Worm (Caenorhabditis elegans) whole organism, mixed stage, embryonic: ENCODE results near the gene oac-41.

ENCODE experiments used
- M03D4.4 ChIP-seq: sonication (generic microtip); optimal IDR thresholded peaks from 2 replicates; lab custom pipeline; 2017; ENCODE audit warnings: mild to moderate bottlenecking, missing genetic modification characterization, missing compliant biosample characterization
- bed-3 ChIP-seq: fragments of 200-800 bp; sonication (Bioruptor generic); optimal IDR thresholded peaks from 3 replicates; lab custom pipeline; 2018; ENCODE audit warnings: mild to moderate bottlenecking, missing genetic modification characterization, moderate library complexity, missing compliant biosample characterization
- ceh-39 ChIP-seq: fragments of 150-350 bp; optimal IDR thresholded peaks from 2 replicates; lab custom pipeline; 2014; ENCODE audit warnings: missing biosample characterization, missing genetic modification characterization
- ceh-83 ChIP-seq: fragments of 200-800 bp; sonication (Bioruptor generic); optimal IDR thresholded peaks from 2 replicates; lab custom pipeline; 2018; ENCODE audit warnings: mild to moderate bottlenecking, missing genetic modification characterization, missing compliant biosample characterization
- ces-1 ChIP-seq: fragments of 150-350 bp; optimal IDR thresholded peaks from 2 replicates; lab custom pipeline; 2014; ENCODE audit warnings: missing biosample characterization, missing genetic modification reagents, missing genetic modification characterization
- cnd-1 ChIP-seq: fragments of 200-800 bp; sonication (Bioruptor generic); optimal IDR thresholded peaks from 2 replicates; lab custom pipeline; 2018; ENCODE audit warnings: mild to moderate bottlenecking, missing genetic modification characterization, missing compliant biosample characterization
- drap-1 ChIP-seq: fragments of 200-800 bp; sonication (Bioruptor generic); optimal IDR thresholded peaks from 3 replicates; lab custom pipeline; 2018; ENCODE audit warnings: mild to moderate bottlenecking, missing genetic modification characterization, missing compliant biosample characterization
- elt-1 ChIP-seq: sonication (generic microtip); optimal IDR thresholded peaks from 2 replicates; lab custom pipeline; 2017; ENCODE audit warnings: missing genetic modification characterization, mild to moderate bottlenecking, missing compliant biosample characterization, antibody characterized with exemption, moderate library complexity, borderline replicate concordance; ENCODE audit not compliant: insufficient read depth
- elt-3 ChIP-seq: fragments of 150-350 bp; optimal IDR thresholded peaks from 2 replicates; lab custom pipeline; 2014; ENCODE audit warnings: missing biosample characterization, missing genetic modification characterization
- flh-1 ChIP-seq: fragments of 200-800 bp; sonication (Bioruptor generic); optimal IDR thresholded peaks from 2 replicates; lab custom pipeline; 2018; ENCODE audit warnings: mild to moderate bottlenecking, missing genetic modification characterization, moderate library complexity, missing compliant biosample characterization
- hlh-1 ChIP-seq: fragments of 150-350 bp; optimal IDR thresholded peaks from 2 replicates; lab custom pipeline; 2014; ENCODE audit warnings: missing biosample characterization, missing genetic modification reagents, missing genetic modification characterization
- lin-13 ChIP-seq: fragments of 150-350 bp; optimal IDR thresholded peaks from 2 replicates; lab custom pipeline; 2014; ENCODE audit warnings: missing biosample characterization, missing genetic modification characterization
- lin-32 ChIP-seq: fragments of 200-800 bp; sonication (Bioruptor generic); optimal IDR thresholded peaks from 2 replicates; lab custom pipeline; 2018; ENCODE audit warnings: mild to moderate bottlenecking, missing genetic modification characterization, missing compliant biosample characterization
- lsy-2 ChIP-seq: fragments of 150-350 bp; optimal IDR thresholded peaks from 2 replicates; lab custom pipeline; 2014; ENCODE audit warnings: missing biosample characterization, missing genetic modification characterization
- mab-5 ChIP-seq: fragments of 150-350 bp; optimal IDR thresholded peaks from 2 replicates; lab custom pipeline; 2014; ENCODE audit warnings: missing biosample characterization, missing genetic modification characterization
- mep-1 ChIP-seq: fragments of 150-350 bp; optimal IDR thresholded peaks from 2 replicates; lab custom pipeline; 2017; ENCODE audit warnings: missing biosample characterization, missing genetic modification reagents, missing genetic modification characterization, inconsistent platforms
- mls-2 ChIP-seq: sonication (generic microtip); optimal IDR thresholded peaks from 2 replicates; lab custom pipeline; 2016; ENCODE audit warnings: mild to moderate bottlenecking, missing genetic modification characterization, moderate library complexity, missing compliant biosample characterization
- nhr-12 ChIP-seq: fragments of 150-350 bp; optimal IDR thresholded peaks from 2 replicates; lab custom pipeline; 2014; ENCODE audit warnings: missing biosample characterization, missing genetic modification characterization
- nhr-2 ChIP-seq: fragments of 150-350 bp; optimal IDR thresholded peaks from 2 replicates; lab custom pipeline; 2014; ENCODE audit warnings: missing biosample characterization, missing genetic modification characterization
- nhr-28 ChIP-seq: fragments of 150-350 bp; optimal IDR thresholded peaks from 2 replicates; lab custom pipeline; 2014; ENCODE audit warnings: missing biosample characterization, missing genetic modification characterization
- nhr-76 ChIP-seq: sonication (generic microtip); optimal IDR thresholded peaks from 2 replicates; lab custom pipeline; 2017; ENCODE audit warnings: missing biosample characterization, missing genetic modification characterization
- pha-4 ChIP-seq: fragments of 150-350 bp; optimal IDR thresholded peaks from 2 replicates; lab custom pipeline; 2018; ENCODE audit warnings: missing biosample characterization, missing genetic modification reagents, missing genetic modification characterization
- sem-2 ChIP-seq: fragments of 200-800 bp; sonication (Bioruptor generic); optimal IDR thresholded peaks from 2 replicates; lab custom pipeline; 2018; ENCODE audit warnings: mild to moderate bottlenecking, missing genetic modification characterization, missing compliant biosample characterization
- snpc-4 ChIP-seq: fragments of 150-350 bp; optimal IDR thresholded peaks from 2 replicates; lab custom pipeline; 2014; ENCODE audit warnings: missing biosample characterization, missing genetic modification characterization
- tbx-8 ChIP-seq: fragments of 200-800 bp; sonication (Bioruptor generic); optimal IDR thresholded peaks from 2 replicates; lab custom pipeline; 2018; ENCODE audit warnings: mild to moderate bottlenecking, missing genetic modification characterization, moderate library complexity, missing compliant biosample characterization
- unc-120 ChIP-seq: sonication (generic microtip); optimal IDR thresholded peaks from 2 replicates; lab custom pipeline; 2017; ENCODE audit warnings: missing genetic modification characterization, missing compliant biosample characterization; ENCODE audit not compliant: poor library complexity, severe bottlenecking
- unc-39 ChIP-seq: fragments of 150-350 bp; optimal IDR thresholded peaks from 2 replicates; lab custom pipeline; 2014; ENCODE audit warnings: missing biosample characterization, missing genetic modification characterization
- unc-62 ChIP-seq: fragments of 150-350 bp; optimal IDR thresholded peaks from 2 replicates; lab custom pipeline; 2014; ENCODE audit warnings: missing biosample characterization, missing genetic modification reagents, missing genetic modification characterization
- ztf-11 ChIP-seq: fragments of 150-350 bp; optimal IDR thresholded peaks from 2 replicates; lab custom pipeline; 2014; ENCODE audit warnings: missing biosample characterization, missing genetic modification characterization

oac-41 gene

DNA sequence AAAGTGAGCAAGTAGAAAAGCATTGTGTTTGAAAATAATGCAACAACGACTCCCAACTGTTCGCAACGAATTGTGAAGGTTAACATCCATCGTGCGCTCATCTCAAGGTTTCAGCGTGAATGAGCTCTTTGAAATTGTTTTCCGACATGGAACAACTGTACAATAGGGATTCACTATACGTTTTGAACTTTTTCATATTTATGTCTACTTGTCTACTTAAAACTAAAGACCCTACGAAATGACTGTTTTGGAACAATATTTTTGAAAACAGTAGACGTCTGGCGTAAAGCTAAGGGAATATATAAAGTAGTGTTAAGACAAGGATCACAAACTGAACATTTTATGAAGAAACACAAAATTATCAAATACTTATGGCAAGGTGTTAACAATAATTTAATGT lies 38.4 kb downstream of the oac-41 start, which contains the start of gene str-86:
TSS of gene str-86 (minus strand) at position 101 of the 400 bp plus-strand sequence.
- TF ChIP-seq unc-120 (tag; lab: Kevin White, UChicago): no peak
- no peak for TF ChIP-seq nhr-28 (tag; lab: Kevin White, UChicago)
- TF ChIP-seq ztf-11 (tag; lab: Kevin White, UChicago): no peak
- no peak for TF ChIP-seq M03D4.4 (tag; lab: Kevin White, UChicago)
- no peak for TF ChIP-seq elt-1 (tag; lab: Kevin White, UChicago)

DNA sequence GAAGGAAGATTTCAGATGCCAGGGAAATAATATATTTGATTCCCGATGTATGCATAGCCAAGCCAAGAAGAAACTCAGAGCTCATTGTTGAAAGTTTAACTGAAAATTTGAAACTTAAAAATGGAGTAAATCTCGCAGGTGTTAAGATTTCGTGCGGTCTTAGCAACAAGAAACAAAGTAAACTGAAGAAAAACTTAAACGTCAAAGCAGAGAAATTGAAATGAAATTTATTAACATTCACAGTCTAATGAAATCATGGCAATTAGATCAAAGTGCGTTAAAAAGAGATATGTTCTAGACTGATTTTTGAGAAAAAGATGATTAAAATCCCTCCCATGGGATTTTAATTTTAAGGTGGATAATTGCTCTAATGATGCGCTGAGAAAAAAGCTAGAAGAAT lies 41.1 kb downstream of the oac-41 start, which contains the start of gene str-84:
TSS of gene str-84 (minus strand) at position 101 of the 400 bp plus-strand sequence.
- TF ChIP-seq pha-4 (tag; lab: Kevin White, UChicago): no peak
- TF ChIP-seq elt-3 (tag; lab: Kevin White, UChicago): no peak
- no peak for TF ChIP-seq ceh-83 (GFP tag; lab: Kevin White, UChicago)
- no peak for TF ChIP-seq lsy-2 (tag; lab: Kevin White, UChicago)
- no peak for TF ChIP-seq nhr-12 (tag; lab: Kevin White, UChicago)
- TF ChIP-seq drap-1: no peak
- TF ChIP-seq nhr-2 (tag; lab: Kevin White, UChicago): no peak
- TF ChIP-seq ztf-11 (tag; lab: Kevin White, UChicago): no peak
- TF ChIP-seq nhr-76 (tag; lab: Kevin White, UChicago): no peak
- TF ChIP-seq lin-32: no peak
- TF ChIP-seq snpc-4 (tag; lab: Kevin White, UChicago): no peak
- TF ChIP-seq nhr-28 (tag; lab: Kevin White, UChicago): no peak
- no peak for TF ChIP-seq tbx-8 (GFP tag; lab: Kevin White, UChicago)
- no peak for TF ChIP-seq mep-1 (tag; lab: Kevin White, UChicago)
- no peak for TF ChIP-seq hlh-1 (tag; lab: Kevin White, UChicago)
- no peak for TF ChIP-seq sem-2 (GFP tag; lab: Kevin White, UChicago)
- no peak for TF ChIP-seq unc-62 (GFP tag; lab: Kevin White, UChicago)
- TF ChIP-seq lin-13 (tag; lab: Kevin White, UChicago): no peak
- TF ChIP-seq unc-39: no peak

DNA sequence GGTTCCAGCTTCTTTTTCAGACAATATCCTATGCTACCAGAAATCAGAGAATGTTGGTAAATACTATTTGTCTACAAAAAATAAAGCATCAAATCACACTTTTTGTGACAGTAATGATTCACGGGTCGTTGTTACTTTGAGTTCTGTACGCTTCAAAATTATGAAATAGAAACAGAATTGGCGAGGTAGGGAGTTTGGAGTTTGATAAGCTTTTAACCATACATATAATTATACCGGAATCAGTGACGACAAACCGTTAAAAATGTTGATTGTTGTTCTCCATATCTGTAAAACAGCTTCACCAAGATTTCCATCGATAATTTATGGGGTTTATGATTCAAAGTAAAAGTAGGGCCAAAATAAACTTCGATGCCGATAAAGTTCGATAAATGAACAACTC lies 44.1 kb downstream of the oac-41 start:
- TF ChIP-seq hlh-1 (tag; lab: Kevin White, UChicago) (no peak), ces-1 (GFP tag; lab: Kevin White, UChicago) (no peak), nhr-28 (tag; lab: Kevin White, UChicago) (no peak), snpc-4 (tag; lab: Kevin White, UChicago) (no peak), unc-39 (no peak), nhr-76 (tag; lab: Kevin White, UChicago) (no peak), nhr-12 (tag; lab: Kevin White, UChicago) (no peak), cnd-1 (tag; lab: Kevin White, UChicago) (no peak), lin-13 (tag; lab: Kevin White, UChicago) (no peak)
- TF ChIP-seq, all 35 proteins: peak for 0

- no peak for TF ChIP-seq mab-5 (tag; lab: Kevin White, UChicago)
- TF ChIP-seq sem-2 (GFP tag; lab: Kevin White, UChicago): no peak
- no peak for TF ChIP-seq elt-1 (tag; lab: Kevin White, UChicago)
- TF ChIP-seq unc-62 (GFP tag; lab: Kevin White, UChicago): no peak
- no peak for TF ChIP-seq lin-13 (tag; lab: Kevin White, UChicago)
- no peak for TF ChIP-seq unc-39
Measured at ce11 chrV:8974889-8975422, 47.0 kb downstream of the oac-41 start, which contains the start of gene nhr-143. Gene nhr-143, minus strand, starts transcription at chrV:8974939.

DNA sequence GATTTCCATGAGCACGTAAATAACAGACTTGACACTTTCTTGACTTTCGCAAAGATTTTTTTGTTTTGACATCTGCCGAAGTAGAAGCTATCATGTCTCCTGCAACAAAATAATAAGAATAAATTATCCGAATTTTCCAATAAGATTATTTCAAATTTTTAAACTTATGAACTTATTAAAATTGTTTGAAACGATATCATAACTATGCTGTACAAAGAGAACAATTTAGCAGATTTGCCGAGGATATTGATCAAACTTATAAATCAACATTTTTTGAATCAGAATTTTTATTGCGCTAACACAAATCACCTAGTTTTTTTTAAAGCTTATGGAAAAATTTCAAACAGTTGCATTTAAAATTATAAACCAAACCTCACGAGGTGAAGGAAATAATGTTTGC lies 49.7 kb downstream of the oac-41 start, which contains the start of gene nhr-195:
TSS of gene nhr-195 (minus strand) at position 101 of the 400 bp plus-strand sequence.
- TF ChIP-seq mab-5 (tag; lab: Kevin White, UChicago): no peak
- TF ChIP-seq nhr-28 (tag; lab: Kevin White, UChicago): no peak
- no peak for TF ChIP-seq mls-2 (tag; lab: Kevin White, UChicago)
- TF ChIP-seq snpc-4 (tag; lab: Kevin White, UChicago): no peak
- TF ChIP-seq bed-3 (GFP tag; lab: Kevin White, UChicago): no peak
- TF ChIP-seq mep-1 (tag; lab: Kevin White, UChicago): no peak
- TF ChIP-seq ceh-83 (GFP tag; lab: Kevin White, UChicago): no peak
- no peak for TF ChIP-seq ceh-39 (tag; lab: Kevin White, UChicago)
- no peak for TF ChIP-seq flh-1 (GFP tag; lab: Kevin White, UChicago)
- TF ChIP-seq cnd-1 (tag; lab: Kevin White, UChicago): no peak
